Fruit fly (Drosophila melanogaster): Measurements from ENCODE around the gene CG13698.

- TF ChIP-seq pan (optimal IDR thresholded peaks at IDR 0.05) (no peak), CG8478 (optimal IDR thresholded peaks at IDR 0.05) (no peak), psq (optimal IDR thresholded peaks at IDR 0.05) (no peak)
These were observed 26.6 kb upstream of the CG13698 start, which contains the start of gene Cyp312a1 for dm6 chr3L:18132589-18132988.

Measured in whole organism.